Worm (Caenorhabditis elegans) whole organism, L1 larva: Measurements from ENCODE around the gene K02E7.7.

Source experiments
- aly-2 ChIP-seq: fragments of 150-350 bp; optimal IDR thresholded peaks from 2 replicates; lab custom pipeline; 2014; ENCODE audit warnings: missing biosample characterization, missing genetic modification characterization
- elt-2 ChIP-seq: sonication (generic microtip); optimal IDR thresholded peaks from 2 replicates; lab custom pipeline; 2016; ENCODE audit warnings: missing genetic modification characterization, mild to moderate bottlenecking, inconsistent platforms, missing compliant biosample characterization, missing genetic modification reagents
- irx-1 ChIP-seq: sonication (generic microtip); optimal IDR thresholded peaks from 2 replicates; lab custom pipeline; 2016; ENCODE audit warnings: missing genetic modification characterization, missing compliant biosample characterization
- skn-1 ChIP-seq: fragments of 150-350 bp; optimal IDR thresholded peaks from 2 replicates; lab custom pipeline; 2014; ENCODE audit warnings: missing biosample characterization, missing genetic modification characterization
- vab-15 ChIP-seq: sonication (generic microtip); optimal IDR thresholded peaks from 2 replicates; lab custom pipeline; 2017; ENCODE audit warnings: missing genotype, mild to moderate bottlenecking, missing genetic modification characterization, missing compliant biosample characterization
- ztf-4 ChIP-seq: fragments of 150-350 bp; optimal IDR thresholded peaks from 2 replicates; lab custom pipeline; 2014; ENCODE audit warnings: missing biosample characterization, missing genetic modification characterization

ce11 chrII:1101413-1101812 is 46.6 kb downstream of the K02E7.7 start:
- TF ChIP-seq irx-1 (no peak), vab-15 (tag; lab: Kevin White, UChicago) (no peak), aly-2 (tag; lab: Kevin White, UChicago) (no peak), elt-2 (tag; lab: Kevin White, UChicago) (peak; percentile 94), skn-1 (tag; lab: Kevin White, UChicago) (no peak), ztf-4 (tag; lab: Kevin White, UChicago) (no peak)
